Fruit fly (Drosophila melanogaster): ENCODE data around the gene EMC2A.

Gene EMC2A

DNA sequence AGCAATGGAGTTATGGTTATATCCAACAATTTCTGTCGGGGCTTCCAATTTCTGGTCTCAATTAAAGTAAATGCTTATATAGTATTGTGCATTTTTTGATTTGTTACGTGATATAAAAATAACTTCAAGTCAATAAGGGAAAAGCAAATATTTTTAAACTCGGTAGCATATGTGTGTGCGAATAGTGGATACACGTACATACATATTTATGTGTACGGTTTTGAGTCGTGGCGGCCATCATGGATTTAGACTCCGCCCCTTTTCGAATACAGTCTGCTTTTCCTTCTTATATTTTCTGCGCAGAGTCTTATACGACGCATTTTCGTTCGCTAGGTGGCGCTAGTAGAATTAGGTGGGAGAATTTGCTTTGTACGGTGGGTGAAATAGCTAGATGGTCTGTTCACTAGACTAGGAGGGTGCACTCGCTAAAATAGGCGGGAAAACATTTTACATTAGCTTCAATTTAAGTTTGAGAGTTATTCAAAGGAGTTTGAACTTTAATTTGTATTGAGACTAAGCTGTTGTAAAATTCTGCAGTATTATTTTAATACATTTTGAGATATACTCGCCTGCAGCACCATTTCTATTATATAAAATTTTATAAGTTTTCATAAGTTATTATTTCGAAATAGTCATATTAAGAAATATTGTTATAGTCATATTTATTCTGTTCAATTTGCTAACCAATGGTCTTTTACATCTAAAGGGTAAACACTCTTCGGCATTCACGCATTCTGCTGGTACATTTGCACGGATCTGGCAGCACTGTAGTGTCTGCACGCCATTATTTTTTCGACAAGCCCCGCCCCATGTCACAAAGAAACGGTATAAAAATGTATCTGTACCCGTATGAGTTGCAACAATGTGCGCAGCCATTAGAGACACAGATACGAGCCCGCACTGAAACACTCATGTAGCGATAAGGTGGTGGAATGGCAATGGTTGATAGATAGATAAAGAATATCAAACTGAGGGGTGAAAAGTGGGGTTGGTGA is 26.2 kb downstream of the EMC2A start (continued):
- TF ChIP-seq Optix (GFP tag; IDR thresholded peaks at IDR 0.05) (no peak), CG4360 (GFP tag; IDR thresholded peaks at IDR 0.05) (0 out of 2 replicates have a peak, but pooled peaks have one; percentile 29), Nf-YC (tag; optimal IDR thresholded peaks at IDR 0.05) (peak; percentile 96), PHDP (tag; optimal IDR thresholded peaks at IDR 0.05) (no peak), CG11247 (GFP tag; IDR thresholded peaks at IDR 0.05) (no peak; the same call in 1 of the 2 replicates), dan (GFP tag; IDR thresholded peaks at IDR 0.05) (no peak), NFAT (GFP tag; IDR thresholded peaks at IDR 0.05) (peak; percentile 69; the same call in 1 of the 2 replicates), kni (GFP tag; optimal IDR thresholded peaks at IDR 0.05) (peak; percentile 65), grn (GFP tag; optimal IDR thresholded peaks at IDR 0.05) (peak; percentile 67), CG11560 (tag; IDR thresholded peaks at IDR 0.05) (peak; percentile 67; the same call in 2 of the 3 replicates), CG14050 (GFP tag; IDR thresholded peaks at IDR 0.05) (peak; percentile 31; the same call in 1 of the 3 replicates), stwl (tag; optimal IDR thresholded peaks at IDR 0.05) (no peak), CG31365 (tag; optimal IDR thresholded peaks at IDR 0.05) (peak; percentile 13), CG14441 (GFP tag; IDR thresholded peaks at IDR 0.05) (peak; percentile 57), CG32767 (GFP tag; IDR thresholded peaks at IDR 0.05) (peak; percentile 91), eve (GFP tag; optimal IDR thresholded peaks at IDR 0.05) (peak in 1 of 2 experiments; percentile 32), onecut (GFP tag; IDR thresholded peaks at IDR 0.05) (peak; percentile 76), mld (GFP tag; IDR thresholded peaks at IDR 0.05; ENCODE audit: partially characterized antibody) (0 out of 3 replicates have a peak, but pooled peaks have one; percentile 36), gem (tag; optimal IDR thresholded peaks at IDR 0.05) (peak; percentile 84), CG11456 (GFP tag; IDR thresholded peaks at IDR 0.05) (peak; percentile 73), CG4328 (GFP tag; optimal IDR thresholded peaks at IDR 0.05) (peak; percentile 32), scrt (GFP tag; optimal IDR thresholded peaks at IDR 0.05) (peak; percentile 62), gsb-n (tag; optimal IDR thresholded peaks at IDR 0.05) (peak; percentile 54), wdn (GFP tag; IDR thresholded peaks at IDR 0.05) (0 out of 2 replicates have a peak, but pooled peaks have one; percentile 15), dmrt11E (tag; optimal IDR thresholded peaks at IDR 0.05) (peak; percentile 75), zfh2 (GFP tag; optimal IDR thresholded peaks at IDR 0.05) (no peak), HmgZ (tag; optimal IDR thresholded peaks at IDR 0.05) (peak; percentile 35), tgo (GFP tag; IDR thresholded peaks at IDR 0.05) (peak; percentile 66), CG10147 (GFP tag; optimal IDR thresholded peaks at IDR 0.05) (no peak), CG2129 (GFP tag; IDR thresholded peaks at IDR 0.05; ENCODE audit: partially characterized antibody) (no peak), CG6689 (GFP tag; IDR thresholded peaks at IDR 0.05) (peak; percentile 44), E2f1 (GFP tag; IDR thresholded peaks at IDR 0.05) (peak; percentile 90), CG12104 (GFP tag; optimal IDR thresholded peaks at IDR 0.05) (peak; percentile 63), CG34376 (GFP tag; optimal IDR thresholded peaks at IDR 0.05) (peak; percentile 16), Eip74EF (GFP tag; optimal IDR thresholded peaks at IDR 0.05) (no peak), ewg (GFP tag; optimal IDR thresholded peaks at IDR 0.05) (peak; percentile 64), MBD-R2 (GFP tag; IDR thresholded peaks at IDR 0.05) (peak; percentile 30; the same call in 1 of the 2 replicates), CG6254 (GFP tag; optimal IDR thresholded peaks at IDR 0.05) (peak; percentile 68), CG2199 (GFP tag; IDR thresholded peaks at IDR 0.05) (peak; percentile 40; the same call in 1 of the 3 replicates), Hmx (GFP tag; optimal IDR thresholded peaks at IDR 0.05) (no peak), NfI (GFP tag; optimal IDR thresholded peaks at IDR 0.05) (peak; percentile 48), chif (GFP tag; optimal IDR thresholded peaks at IDR 0.05) (peak; percentile 21 to 38), ATbp (GFP tag; optimal IDR thresholded peaks at IDR 0.05) (peak; percentile 57), CG12659 (GFP tag; optimal IDR thresholded peaks at IDR 0.05) (peak; percentile 67), CG6683 (GFP tag; optimal IDR thresholded peaks at IDR 0.05) (no peak), jing (GFP tag; optimal IDR thresholded peaks at IDR 0.05) (no peak), Dad (GFP tag; optimal IDR thresholded peaks at IDR 0.05) (no peak)
